Worm (Caenorhabditis elegans) whole organism, late embryonic: ENCODE measurements around the gene rilp-1.

Experiments
- C08G9.2 ChIP-seq: sonication (generic microtip); optimal IDR thresholded peaks from 2 replicates; lab custom pipeline; 2016; ENCODE audit warnings: mild to moderate bottlenecking, missing genetic modification characterization, moderate library complexity, missing compliant biosample characterization
- F13H6.1 ChIP-seq: sonication (generic microtip); optimal IDR thresholded peaks from 2 replicates; lab custom pipeline; 2016; ENCODE audit warnings: missing genetic modification characterization, missing compliant biosample characterization
- K02D7.2 ChIP-seq: sonication (generic microtip); optimal IDR thresholded peaks from 2 replicates; lab custom pipeline; 2017; ENCODE audit warnings: mild to moderate bottlenecking, missing genetic modification characterization, missing compliant biosample characterization
- T23F11.4 ChIP-seq: fragments of 200-800 bp; sonication (Bioruptor generic); optimal IDR thresholded peaks from 2 replicates; lab custom pipeline; 2018; ENCODE audit warnings: mild to moderate bottlenecking, missing genetic modification characterization, missing compliant biosample characterization
- Y22D7AL.16 ChIP-seq: sonication (generic microtip); optimal IDR thresholded peaks from 2 replicates; lab custom pipeline; 2016; ENCODE audit warnings: missing genetic modification characterization, missing compliant biosample characterization
- ama-1 ChIP-seq: fragments of 150-350 bp; optimal IDR thresholded peaks from 2 replicates; lab custom pipeline; 2014
- ceh-18 ChIP-seq: sonication (generic microtip); optimal IDR thresholded peaks from 2 replicates; lab custom pipeline; 2016; ENCODE audit warnings: missing genetic modification characterization, missing compliant biosample characterization
- ceh-19 ChIP-seq: fragments of 200-800 bp; sonication (Bioruptor generic); optimal IDR thresholded peaks from 2 replicates; lab custom pipeline; 2018; ENCODE audit warnings: mild to moderate bottlenecking, missing genetic modification characterization, missing compliant biosample characterization
- ceh-22 ChIP-seq: sonication (generic microtip); optimal IDR thresholded peaks from 2 replicates; lab custom pipeline; 2017; ENCODE audit warnings: missing biosample characterization, missing genetic modification characterization
- ceh-24 ChIP-seq: sonication (generic microtip); optimal IDR thresholded peaks from 2 replicates; lab custom pipeline; 2016; ENCODE audit warnings: mild to moderate bottlenecking, missing genetic modification characterization, missing compliant biosample characterization
- ceh-30 ChIP-seq: fragments of 150-350 bp; optimal IDR thresholded peaks from 2 replicates; lab custom pipeline; 2014; ENCODE audit warnings: missing biosample characterization, missing genetic modification characterization
- ceh-31 ChIP-seq: sonication (generic microtip); optimal IDR thresholded peaks from 2 replicates; lab custom pipeline; 2016; ENCODE audit warnings: missing genetic modification characterization, missing compliant biosample characterization
- ceh-34 ChIP-seq: sonication (generic microtip); optimal IDR thresholded peaks from 2 replicates; lab custom pipeline; 2016; ENCODE audit warnings: mild to moderate bottlenecking, missing genetic modification characterization, missing compliant biosample characterization
- ceh-45 ChIP-seq: fragments of 200-800 bp; sonication (Bioruptor generic); IDR thresholded peaks from 2 replicates; pipeline ENCODE4 v1.3.6; 2022; ENCODE audit warnings: missing genetic modification reagents, missing genetic modification characterization, missing compliant biosample characterization
- ceh-48 ChIP-seq: sonication (generic microtip); optimal IDR thresholded peaks from 2 replicates; lab custom pipeline; 2016; ENCODE audit warnings: missing genetic modification characterization, inconsistent platforms, missing compliant biosample characterization
- ceh-9 ChIP-seq: sonication (generic microtip); optimal IDR thresholded peaks from 2 replicates; lab custom pipeline; 2016; ENCODE audit warnings: mild to moderate bottlenecking, missing genetic modification characterization, inconsistent platforms, missing compliant biosample characterization
- dmd-4 ChIP-seq: sonication (generic microtip); optimal IDR thresholded peaks from 2 replicates; lab custom pipeline; 2016; ENCODE audit warnings: borderline replicate concordance, missing genetic modification characterization, missing compliant biosample characterization
- dve-1 ChIP-seq: sonication (generic microtip); optimal IDR thresholded peaks from 2 replicates; lab custom pipeline; 2017; ENCODE audit warnings: antibody characterized with exemption, mild to moderate bottlenecking, missing genetic modification characterization, missing compliant biosample characterization
- elt-2 ChIP-seq: sonication (generic microtip); optimal IDR thresholded peaks from 2 replicates; lab custom pipeline; 2016; ENCODE audit warnings: missing genetic modification reagents, missing genetic modification characterization, missing compliant biosample characterization
- elt-4 ChIP-seq: sonication (generic microtip); optimal IDR thresholded peaks from 2 replicates; lab custom pipeline; 2016; ENCODE audit warnings: missing genetic modification characterization, missing compliant biosample characterization
- eyg-1 ChIP-seq: sonication (generic microtip); optimal IDR thresholded peaks from 2 replicates; lab custom pipeline; 2016; ENCODE audit warnings: missing genotype, missing genetic modification characterization, missing compliant biosample characterization
- fkh-6 ChIP-seq: sonication (generic microtip); optimal IDR thresholded peaks from 2 replicates; lab custom pipeline; 2016; ENCODE audit warnings: missing genetic modification characterization, missing compliant biosample characterization
- gmeb-2 ChIP-seq: sonication (generic microtip); optimal IDR thresholded peaks from 2 replicates; lab custom pipeline; 2016; ENCODE audit warnings: missing genetic modification characterization, inconsistent platforms, missing compliant biosample characterization
- hlh-13 ChIP-seq: fragments of 200-800 bp; sonication (Bioruptor generic); optimal IDR thresholded peaks from 2 replicates; lab custom pipeline; 2018; ENCODE audit warnings: mild to moderate bottlenecking, missing genetic modification characterization, missing compliant biosample characterization
- hlh-30 ChIP-seq: sonication (generic microtip); optimal IDR thresholded peaks from 2 replicates; lab custom pipeline; 2017; ENCODE audit warnings: antibody characterized with exemption, missing genetic modification characterization, missing compliant biosample characterization; ENCODE audit not compliant: insufficient read depth
- hlh-6 ChIP-seq: sonication (generic microtip); optimal IDR thresholded peaks from 2 replicates; lab custom pipeline; 2016; ENCODE audit warnings: missing genotype, missing genetic modification characterization, missing compliant biosample characterization
- hlh-8 ChIP-seq: sonication (generic microtip); optimal IDR thresholded peaks from 2 replicates; lab custom pipeline; 2016; ENCODE audit warnings: missing genotype, missing genetic modification characterization, missing compliant biosample characterization
- nfya-1 ChIP-seq: sonication (generic microtip); optimal IDR thresholded peaks from 2 replicates; lab custom pipeline; 2017; ENCODE audit warnings: missing genetic modification characterization, mild to moderate bottlenecking, missing compliant biosample characterization, antibody characterized with exemption, moderate library complexity
- nhr-11 ChIP-seq: fragments of 150-350 bp; optimal IDR thresholded peaks from 2 replicates; lab custom pipeline; 2014; ENCODE audit warnings: missing biosample characterization, missing genetic modification characterization
- odd-2 ChIP-seq: sonication (generic microtip); optimal IDR thresholded peaks from 2 replicates; lab custom pipeline; 2017; ENCODE audit warnings: antibody characterized with exemption, mild to moderate bottlenecking, missing genetic modification characterization, missing compliant biosample characterization
- pha-4 ChIP-seq: fragments of 150-350 bp; optimal IDR thresholded peaks from 2 replicates; lab custom pipeline; 2018; ENCODE audit warnings: missing biosample characterization, missing genetic modification reagents, missing genetic modification characterization
- pqm-1 ChIP-seq: sonication (generic microtip); optimal IDR thresholded peaks from 2 replicates; lab custom pipeline; 2016; ENCODE audit warnings: missing genetic modification characterization, missing compliant biosample characterization
- pros-1 ChIP-seq: fragments of 150-350 bp; optimal IDR thresholded peaks from 2 replicates; lab custom pipeline; 2014; ENCODE audit warnings: missing biosample characterization, missing genetic modification reagents, missing genetic modification characterization
- ref-2 ChIP-seq: sonication (generic microtip); optimal IDR thresholded peaks from 2 replicates; lab custom pipeline; 2016; ENCODE audit warnings: missing genetic modification characterization, missing compliant biosample characterization
- rnt-1 ChIP-seq: sonication (generic microtip); optimal IDR thresholded peaks from 2 replicates; lab custom pipeline; 2016; ENCODE audit warnings: missing genetic modification characterization, missing compliant biosample characterization
- sox-2 ChIP-seq: fragments of 200-800 bp; sonication (Bioruptor generic); IDR thresholded peaks from 2 replicates; pipeline ENCODE4 v1.3.6; 2022; ENCODE audit warnings: missing genetic modification reagents, missing genetic modification characterization, missing compliant biosample characterization
- sox-4 ChIP-seq: sonication (generic microtip); optimal IDR thresholded peaks from 2 replicates; lab custom pipeline; 2017; ENCODE audit warnings: mild to moderate bottlenecking, missing genetic modification characterization, inconsistent platforms, missing compliant biosample characterization
- syd-9 ChIP-seq: sonication (generic microtip); optimal IDR thresholded peaks from 2 replicates; lab custom pipeline; 2016; ENCODE audit warnings: mild to moderate bottlenecking, missing genetic modification characterization, moderate library complexity, missing compliant biosample characterization
- tbx-7 ChIP-seq: sonication (generic microtip); optimal IDR thresholded peaks from 2 replicates; lab custom pipeline; 2016; ENCODE audit warnings: missing genotype, missing genetic modification characterization, missing compliant biosample characterization
- ttx-3 ChIP-seq: sonication (generic microtip); optimal IDR thresholded peaks from 2 replicates; lab custom pipeline; 2016; ENCODE audit warnings: missing genetic modification reagents, missing genetic modification characterization, missing compliant biosample characterization
- unc-3 ChIP-seq, 2 experiments: fragments of 200-800 bp in 1 of 2; sonication (Bioruptor generic) in 1 of 2; sonication (generic microtip) in 1 of 2; conservative IDR thresholded peaks in 1 of 2; optimal IDR thresholded peaks in 1 of 2; 2 replicates each; pipeline versions ENCODE4 v1.3.6 to Lab custom; 2016 to 2022; ENCODE audit warnings: missing compliant biosample characterization in 2 of 2, missing genetic modification characterization in 2 of 2, missing genetic modification reagents in 1 of 2
- unc-55 ChIP-seq: sonication (generic microtip); optimal IDR thresholded peaks from 2 replicates; lab custom pipeline; 2017; ENCODE audit warnings: missing biosample characterization, missing genetic modification reagents, missing genetic modification characterization
- ztf-16 ChIP-seq: sonication (generic microtip); optimal IDR thresholded peaks from 2 replicates; lab custom pipeline; 2017; ENCODE audit warnings: missing genetic modification characterization, missing compliant biosample characterization

The rilp-1 gene

ce11 chrIII:3652427-3652826 is 16.5 kb downstream of the rilp-1 start:
- TF ChIP-seq Y22D7AL.16 (tag; lab: Kevin White, UChicago) (no peak), sox-4 (tag; lab: Kevin White, UChicago) (no peak), pros-1 (tag; lab: Kevin White, UChicago) (no peak)

ce11 chrIII:3652964-3653363 is 17.0 kb downstream of the rilp-1 start:
- TF ChIP-seq tbx-7 (tag; lab: Kevin White, UChicago) (no peak), hlh-30 (tag; lab: Kevin White, UChicago) (no peak), gmeb-2 (tag; lab: Kevin White, UChicago) (no peak), ceh-24 (tag; lab: Kevin White, UChicago) (no peak), ceh-9 (no peak), hlh-8 (tag; lab: Kevin White, UChicago) (no peak), C08G9.2 (tag; lab: Kevin White, UChicago) (no peak), odd-2 (tag; lab: Kevin White, UChicago) (no peak), K02D7.2 (tag; lab: Kevin White, UChicago) (no peak), ceh-22 (tag; lab: Kevin White, UChicago) (no peak), ceh-34 (tag; lab: Kevin White, UChicago) (no peak), ceh-48 (tag; lab: Kevin White, UChicago) (no peak), dve-1 (no peak), ceh-18 (tag; lab: Kevin White, UChicago) (no peak), eyg-1 (tag; lab: Kevin White, UChicago) (no peak), hlh-6 (no peak), nhr-11 (tag; lab: Kevin White, UChicago) (no peak), ama-1 (lab: Kevin White, UChicago) (no peak), Y22D7AL.16 (tag; lab: Kevin White, UChicago) (no peak)
- TF ChIP-seq, all 69 proteins: peak for 0

ce11 chrIII:3657479-3657878 is 21.5 kb downstream of the rilp-1 start, which contains the start of gene C46F11.5:
C46F11.5 (minus strand) TSS chrIII:3657606.
- TF ChIP-seq elt-2 (tag; lab: Kevin White, UChicago) (no peak), hlh-13 (GFP tag; lab: Kevin White, UChicago) (no peak), tbx-7 (tag; lab: Kevin White, UChicago) (no peak), ceh-18 (tag; lab: Kevin White, UChicago) (no peak), syd-9 (no peak), sox-2 (no peak)

- TF ChIP-seq ceh-48 (tag; lab: Kevin White, UChicago) (peak; percentile 65), dve-1 (no peak), ceh-45 (GFP tag; lab: Robert Waterston, UW) (peak; percentile 81), ref-2 (peak; percentile 61), rnt-1 (tag; lab: Kevin White, UChicago) (peak; percentile 79), elt-2 (tag; lab: Kevin White, UChicago) (peak; percentile 96), T23F11.4 (GFP tag; lab: Kevin White, UChicago) (peak; percentile 72), unc-3 (GFP tag; conservative IDR thresholded peaks at IDR 0.05; lab: Robert Waterston, UW) (peak; percentile 83), unc-3 (tag; optimal IDR thresholded peaks at IDR 0.05; lab: Kevin White, UChicago) (peak; percentile 84), pha-4 (tag; lab: Kevin White, UChicago) (no peak), Y22D7AL.16 (tag; lab: Kevin White, UChicago) (peak; percentile 76), sox-4 (tag; lab: Kevin White, UChicago) (peak; percentile 87), elt-4 (no peak), hlh-13 (GFP tag; lab: Kevin White, UChicago) (peak; percentile 66), ceh-9 (no peak), ama-1 (lab: Kevin White, UChicago) (no peak), pqm-1 (tag; lab: Kevin White, UChicago) (no peak), ceh-18 (tag; lab: Kevin White, UChicago) (peak; percentile 11), syd-9 (peak; percentile 75), pros-1 (tag; lab: Kevin White, UChicago) (no peak), F13H6.1 (peak; percentile 76), ceh-24 (tag; lab: Kevin White, UChicago) (peak; percentile 70), ztf-16 (tag; lab: Kevin White, UChicago) (peak; percentile 80), ceh-34 (tag; lab: Kevin White, UChicago) (peak; percentile 80), unc-55 (GFP tag; lab: Kevin White, UChicago) (no peak), ceh-31 (tag; lab: Kevin White, UChicago) (peak; percentile 84), ceh-19 (peak; percentile 89), dmd-4 (tag; lab: Kevin White, UChicago) (peak; percentile 66), fkh-6 (tag; lab: Kevin White, UChicago) (peak; percentile 77), nfya-1 (tag; lab: Kevin White, UChicago) (peak; percentile 85), ttx-3 (tag; lab: Kevin White, UChicago) (peak; percentile 88), hlh-6 (no peak), odd-2 (tag; lab: Kevin White, UChicago) (peak; percentile 87), C08G9.2 (tag; lab: Kevin White, UChicago) (peak; percentile 70), ceh-30 (tag; lab: Kevin White, UChicago) (no peak)
These were observed 28.3 kb downstream of the rilp-1 start, which contains the start of gene C46F11.4 for ce11 chrIII:3664224-3664623. C46F11.4 (minus strand) TSS chrIII:3664304.
